Fruit fly (Drosophila melanogaster) whole organism, prepupa: Measurements from ENCODE around the gene Jon65Aii.

ENCODE experiments used
- Blimp-1 ChIP-seq: fragments of 200-800 bp; sonication (Bioruptor generic); optimal IDR thresholded peaks from 3 replicates; lab custom pipeline; 2017; ENCODE audit warnings: missing biosample characterization, missing genetic modification characterization, mild to moderate bottlenecking, moderate library complexity, missing genetic modification reagents
- CG11902 ChIP-seq: fragments of 200-800 bp; sonication (Bioruptor generic); optimal IDR thresholded peaks from 3 replicates; lab custom pipeline; 2016; ENCODE audit warnings: missing biosample characterization, missing genetic modification characterization
- CG31627 ChIP-seq: fragments of 200-800 bp; sonication (Bioruptor generic); optimal IDR thresholded peaks from 3 replicates; lab custom pipeline; 2016; ENCODE audit warnings: missing biosample characterization, missing genetic modification characterization
- CG6854 ChIP-seq: fragments of 200-800 bp; sonication (Bioruptor generic); optimal IDR thresholded peaks from 2 replicates; lab custom pipeline; 2017; ENCODE audit warnings: missing biosample characterization, mild to moderate bottlenecking, missing genetic modification characterization
- CG7368 ChIP-seq: fragments of 200-800 bp; sonication (Bioruptor generic); optimal IDR thresholded peaks from 3 replicates; lab custom pipeline; 2016; ENCODE audit warnings: missing biosample characterization, missing genetic modification characterization
- CG8319 ChIP-seq: fragments of 200-800 bp; sonication (Bioruptor generic); optimal IDR thresholded peaks from 3 replicates; lab custom pipeline; 2016; ENCODE audit warnings: missing biosample characterization, missing genetic modification characterization
- Eip93F ChIP-seq: fragments of 200-800 bp; sonication (Bioruptor generic); optimal IDR thresholded peaks from 2 replicates; lab custom pipeline; 2016; ENCODE audit warnings: missing biosample characterization, mild to moderate bottlenecking, missing genetic modification characterization
- Ets21C ChIP-seq: fragments of 200-800 bp; sonication (Bioruptor generic); optimal IDR thresholded peaks from 3 replicates; lab custom pipeline; 2016; ENCODE audit warnings: missing biosample characterization, missing genetic modification characterization
- Hr39 ChIP-seq: fragments of 200-800 bp; sonication (Bioruptor generic); optimal IDR thresholded peaks from 2 replicates; lab custom pipeline; 2016; ENCODE audit warnings: missing biosample characterization, missing genetic modification characterization

- TF ChIP-seq CG11902: no peak
- no peak for TF ChIP-seq CG31627 (GFP tag; lab: Kevin White, UChicago)
- no peak for TF ChIP-seq Hr39
- no peak for TF ChIP-seq CG6854 (GFP tag; lab: Kevin White, UChicago)
- TF ChIP-seq CG7368: no peak
- no peak for TF ChIP-seq Eip93F (GFP tag; lab: Kevin White, UChicago)
- TF ChIP-seq Blimp-1 (GFP tag; lab: Kevin White, UChicago): no peak
- no peak for TF ChIP-seq CG8319 (GFP tag; lab: Kevin White, UChicago)
- no peak for TF ChIP-seq Ets21C (GFP tag; lab: Kevin White, UChicago)
Measured at dm6 chr3L:6012950-6013349, 39.2 kb upstream of the Jon65Aii start.
